Fruit fly (Drosophila melanogaster) whole organism, pupa: ENCODE results near the gene CG15878.

Experiments
- CG10348 ChIP-seq: fragments of 200-800 bp; sonication (Bioruptor generic); IDR thresholded peaks from 2 replicates; pipeline ENCODE4 v1.3.6; 2022; ENCODE audit warnings: missing biosample characterization, missing genetic modification characterization
- CG12605 ChIP-seq: fragments of 200-800 bp; sonication (Bioruptor generic); IDR thresholded peaks from 2 replicates; pipeline ENCODE4 v1.3.6; 2022; ENCODE audit warnings: missing biosample characterization, missing genetic modification characterization
- CG13204 ChIP-seq: fragments of 200-800 bp; sonication (Bioruptor generic); optimal IDR thresholded peaks from 2 replicates; lab custom pipeline; 2018; ENCODE audit warnings: missing biosample characterization, mild to moderate bottlenecking, missing genetic modification characterization, moderate library complexity
- CG14655 ChIP-seq: fragments of 200-800 bp; sonication (Bioruptor generic); optimal IDR thresholded peaks from 3 replicates; lab custom pipeline; 2017; ENCODE audit warnings: mild to moderate bottlenecking, missing biosample characterization, missing genetic modification reagents, missing genetic modification characterization
- CG15710 ChIP-seq: fragments of 200-800 bp; sonication (Bioruptor generic); optimal IDR thresholded peaks from 2 replicates; lab custom pipeline; 2018; ENCODE audit warnings: missing biosample characterization, mild to moderate bottlenecking, missing genetic modification characterization, moderate library complexity
- CG17806 ChIP-seq: fragments of 200-800 bp; sonication (Bioruptor generic); optimal IDR thresholded peaks from 2 replicates; lab custom pipeline; 2018; ENCODE audit warnings: missing biosample characterization, mild to moderate bottlenecking, missing genetic modification characterization, moderate library complexity
- CG32121 ChIP-seq: fragments of 200-800 bp; sonication (Bioruptor generic); IDR thresholded peaks from 2 replicates; pipeline ENCODE4 v1.3.6; 2022; ENCODE audit warnings: missing biosample characterization, missing genetic modification characterization
- CG34367 ChIP-seq: fragments of 200-800 bp; sonication (Bioruptor generic); optimal IDR thresholded peaks from 2 replicates; lab custom pipeline; 2018; ENCODE audit warnings: missing biosample characterization, mild to moderate bottlenecking, missing genetic modification characterization
- CG4496 ChIP-seq: fragments of 200-800 bp; sonication (Bioruptor generic); IDR thresholded peaks from 3 replicates; pipeline ENCODE4 v1.3.6; 2022; ENCODE audit warnings: missing biosample characterization, missing genetic modification characterization
- CG8159 ChIP-seq: fragments of 200-800 bp; sonication (Bioruptor generic); optimal IDR thresholded peaks from 3 replicates; lab custom pipeline; 2018; ENCODE audit warnings: missing biosample characterization, mild to moderate bottlenecking, missing genetic modification characterization, moderate library complexity
- CG8301 ChIP-seq: fragments of 200-800 bp; sonication (Bioruptor generic); optimal IDR thresholded peaks from 2 replicates; lab custom pipeline; 2018; ENCODE audit warnings: missing biosample characterization, mild to moderate bottlenecking, missing genetic modification characterization
- CG9948 ChIP-seq: fragments of 200-800 bp; sonication (Bioruptor generic); optimal IDR thresholded peaks from 2 replicates; lab custom pipeline; 2018; ENCODE audit warnings: missing biosample characterization, mild to moderate bottlenecking, missing genetic modification characterization, moderate library complexity
- D1 ChIP-seq: fragments of 200-800 bp; sonication (Bioruptor generic); optimal IDR thresholded peaks from 2 replicates; lab custom pipeline; 2018; ENCODE audit warnings: missing biosample characterization, mild to moderate bottlenecking, missing genetic modification characterization, moderate library complexity
- EcR ChIP-seq: fragments of 200-800 bp; sonication (Bioruptor generic); optimal IDR thresholded peaks from 3 replicates; lab custom pipeline; 2019; ENCODE audit warnings: missing biosample characterization, missing genetic modification characterization, mild to moderate bottlenecking, moderate library complexity, missing genetic modification reagents
- Ets98B ChIP-seq: fragments of 200-800 bp; sonication (Bioruptor generic); IDR thresholded peaks from 2 replicates; pipeline ENCODE4 v1.3.6; 2022; ENCODE audit warnings: missing biosample characterization, missing genetic modification characterization
- Pif1A ChIP-seq: fragments of 200-800 bp; sonication (Bioruptor generic); optimal IDR thresholded peaks from 3 replicates; lab custom pipeline; 2016; ENCODE audit warnings: missing biosample characterization, missing genetic modification characterization
- Pif1B ChIP-seq: fragments of 200-800 bp; sonication (Bioruptor generic); optimal IDR thresholded peaks from 3 replicates; lab custom pipeline; 2016; ENCODE audit warnings: missing biosample characterization, missing genetic modification characterization
- Snoo ChIP-seq: fragments of 200-800 bp; sonication (Bioruptor generic); optimal IDR thresholded peaks from 3 replicates; lab custom pipeline; 2017; ENCODE audit warnings: missing biosample characterization, mild to moderate bottlenecking, missing genetic modification characterization, inconsistent platforms
- fd96Ca ChIP-seq: fragments of 200-800 bp; sonication (Bioruptor generic); IDR thresholded peaks from 3 replicates; pipeline ENCODE4 v1.3.6; 2022; ENCODE audit warnings: missing biosample characterization, missing genetic modification characterization
- gl ChIP-seq: fragments of 200-800 bp; sonication (Bioruptor generic); optimal IDR thresholded peaks from 2 replicates; lab custom pipeline; 2018; ENCODE audit warnings: missing biosample characterization, mild to moderate bottlenecking, missing genetic modification characterization
- rn ChIP-seq: fragments of 200-800 bp; sonication (Bioruptor generic); IDR thresholded peaks from 2 replicates; pipeline ENCODE4 v1.3.6; 2022; ENCODE audit warnings: missing biosample characterization, missing genetic modification characterization

The CG15878 gene

dm6 chr3L:2228367-2229171 lies 16.3 kb upstream of the CG15878 start:
- TF ChIP-seq Pif1A (GFP tag; lab: Kevin White, UChicago) (no peak), Snoo (no peak), CG14655 (GFP tag; lab: Kevin White, UChicago) (no peak), fd96Ca (GFP tag; lab: Robert Waterston, UW) (no peak), EcR (no peak), CG32121 (GFP tag; lab: Robert Waterston, UW) (no peak), CG10348 (GFP tag; lab: Robert Waterston, UW) (no peak), CG8301 (tag; lab: Kevin White, UChicago) (no peak), Ets98B (GFP tag; lab: Robert Waterston, UW) (no peak), Pif1B (GFP tag; lab: Kevin White, UChicago) (no peak), D1 (no peak), gl (no peak), CG15710 (tag; lab: Kevin White, UChicago) (no peak), CG4496 (GFP tag; lab: Robert Waterston, UW) (no peak)

- TF ChIP-seq rn (no peak), Pif1B (GFP tag; lab: Kevin White, UChicago) (no peak), Ets98B (GFP tag; lab: Robert Waterston, UW) (no peak), CG14655 (GFP tag; lab: Kevin White, UChicago) (no peak), gl (no peak), CG17806 (tag; lab: Kevin White, UChicago) (no peak), CG8159 (tag; lab: Kevin White, UChicago) (no peak), CG9948 (tag; lab: Kevin White, UChicago) (no peak), CG4496 (GFP tag; lab: Robert Waterston, UW) (no peak), Pif1A (GFP tag; lab: Kevin White, UChicago) (no peak), CG32121 (GFP tag; lab: Robert Waterston, UW) (no peak), CG12605 (GFP tag; lab: Robert Waterston, UW) (no peak), D1 (no peak), Snoo (no peak), CG13204 (GFP tag; lab: Kevin White, UChicago) (no peak), CG34367 (no peak), CG10348 (GFP tag; lab: Robert Waterston, UW) (no peak)
Observed at dm6 chr3L:2196713-2197112, 15.6 kb downstream of the CG15878 start, which contains the start of gene CG8960. Gene CG8960, plus strand, starts transcription at chr3L:2197013.

- TF ChIP-seq CG15710 (tag; lab: Kevin White, UChicago) (no peak), Ets98B (GFP tag; lab: Robert Waterston, UW) (no peak), Pif1B (GFP tag; lab: Kevin White, UChicago) (no peak), Snoo (no peak), rn (no peak), CG14655 (GFP tag; lab: Kevin White, UChicago) (no peak), CG34367 (no peak), fd96Ca (GFP tag; lab: Robert Waterston, UW) (no peak; the same call in 2 of the 3 replicates), CG4496 (GFP tag; lab: Robert Waterston, UW) (no peak), CG12605 (GFP tag; lab: Robert Waterston, UW) (no peak), D1 (no peak), CG17806 (tag; lab: Kevin White, UChicago) (no peak), Pif1A (GFP tag; lab: Kevin White, UChicago) (no peak), CG10348 (GFP tag; lab: Robert Waterston, UW) (no peak), CG13204 (GFP tag; lab: Kevin White, UChicago) (no peak), CG8159 (tag; lab: Kevin White, UChicago) (no peak), EcR (no peak), CG8301 (tag; lab: Kevin White, UChicago) (no peak), CG9948 (tag; lab: Kevin White, UChicago) (no peak)
Observed at dm6 chr3L:2191994-2192450, 20.3 kb downstream of the CG15878 start, which contains the start of gene CG5707. Gene CG5707, minus strand, starts transcription at chr3L:2192221.

- TF ChIP-seq rn (no peak), CG32121 (GFP tag; lab: Robert Waterston, UW) (no peak), CG8159 (tag; lab: Kevin White, UChicago) (no peak), Pif1B (GFP tag; lab: Kevin White, UChicago) (no peak), CG4496 (GFP tag; lab: Robert Waterston, UW) (no peak)
- TF ChIP-seq, all 21 proteins: peak for 0
Observed at dm6 chr3L:2191512-2191911, 20.8 kb downstream of the CG15878 start.

dm6 chr3L:2185630-2186029 lies 26.7 kb downstream of the CG15878 start, which contains the start of gene CG13810:
Gene CG13810, plus strand, starts transcription at chr3L:2185930.
- no peak for TF ChIP-seq Ets98B (GFP tag; lab: Robert Waterston, UW)
- TF ChIP-seq Pif1B (GFP tag; lab: Kevin White, UChicago): no peak
- no peak for TF ChIP-seq CG4496 (GFP tag; lab: Robert Waterston, UW)
- TF ChIP-seq CG12605 (GFP tag; lab: Robert Waterston, UW): no peak
- no peak for TF ChIP-seq CG10348 (GFP tag; lab: Robert Waterston, UW)
- no peak for TF ChIP-seq CG15710 (tag; lab: Kevin White, UChicago)
- TF ChIP-seq D1: no peak
- no peak for TF ChIP-seq EcR
- no peak for TF ChIP-seq CG13204 (GFP tag; lab: Kevin White, UChicago)
- TF ChIP-seq CG8159 (tag; lab: Kevin White, UChicago): no peak
- no peak for TF ChIP-seq Snoo
- TF ChIP-seq CG32121 (GFP tag; lab: Robert Waterston, UW): no peak
- no peak for TF ChIP-seq gl
- no peak for TF ChIP-seq fd96Ca (GFP tag; lab: Robert Waterston, UW)
- TF ChIP-seq Pif1A (GFP tag; lab: Kevin White, UChicago): no peak
- no peak for TF ChIP-seq CG17806 (tag; lab: Kevin White, UChicago)
- TF ChIP-seq CG34367: no peak
- TF ChIP-seq, all 21 proteins: peak for 0
